Fruit fly (Drosophila melanogaster): ENCODE measurements around the gene CG46303.

- TF ChIP-seq psq (optimal IDR thresholded peaks at IDR 0.05) (no peak), Myc (optimal IDR thresholded peaks at IDR 0.05) (no peak), Sin3A (optimal IDR thresholded peaks at IDR 0.05) (no peak)
Observed at dm6 chr3R:5821750-5822149, at the start of gene CG46303.

Data from Kc167 (cell line).